Worm (Caenorhabditis elegans): Measurements from ENCODE around the gene cox-6B.
A peak's percentile ranks its signal among the peaks of the same experiment; 100 is the strongest.

cox-6B gene

DNA sequence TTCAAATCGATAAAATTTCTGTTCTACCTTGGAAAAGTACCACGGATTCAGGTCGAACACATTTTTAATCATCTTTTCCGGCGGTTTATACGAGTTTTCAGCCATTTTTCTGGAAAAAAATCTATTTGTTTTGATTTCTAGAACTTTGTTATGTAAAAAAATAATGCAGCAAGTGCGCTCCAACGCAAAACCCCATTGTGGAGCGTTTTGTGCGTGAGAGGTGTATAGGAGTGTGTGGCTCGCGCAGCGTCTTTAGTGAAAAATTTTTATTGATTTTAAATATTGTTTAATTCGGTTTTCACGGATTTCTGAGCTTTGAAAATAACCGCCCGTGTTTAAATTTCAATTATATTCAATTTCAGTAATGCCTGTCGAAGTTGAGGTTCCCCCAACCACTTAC lies 86.4 kb downstream of the cox-6B start, which contains the start of gene Y71H2AM.20:
Gene Y71H2AM.20, minus strand, starts transcription at position 109 of the 400 bp plus-strand sequence.
- no peak for TF ChIP-seq F44E2.7 (GFP tag; IDR thresholded peaks at IDR 0.05)
- TF ChIP-seq R02D3.7 (tag; optimal IDR thresholded peaks at IDR 0.05) = peak; percentile 40
- TF ChIP-seq hlh-11 (tag; optimal IDR thresholded peaks at IDR 0.05) = peak; percentile 91
- peak in 1 of 2 experiments; percentile 97 for TF ChIP-seq unc-62 (GFP tag; optimal IDR thresholded peaks at IDR 0.05 in 1 of 2)
- TF ChIP-seq unc-62 (tag; optimal IDR thresholded peaks at IDR 0.05) = no peak
- peak; percentile 66 for TF ChIP-seq ceh-28 (tag; optimal IDR thresholded peaks at IDR 0.05)
- TF ChIP-seq lin-38 (GFP tag; IDR thresholded peaks at IDR 0.05) = peak; percentile 99
- TF ChIP-seq nhr-6 (tag; optimal IDR thresholded peaks at IDR 0.05) = peak; percentile 98
- peak; percentile 83 for TF ChIP-seq pqm-1 (tag; optimal IDR thresholded peaks at IDR 0.05)
- TF ChIP-seq fkh-10 (GFP tag; optimal IDR thresholded peaks at IDR 0.05) = peak; percentile 97
- TF ChIP-seq set-16 (GFP tag; IDR thresholded peaks at IDR 0.05) = no peak
- TF ChIP-seq zag-1 (tag; optimal IDR thresholded peaks at IDR 0.05) = no peak
- TF ChIP-seq nhr-11 (tag; optimal IDR thresholded peaks at IDR 0.05) = peak; percentile 95
- TF ChIP-seq lsy-2 (tag; optimal IDR thresholded peaks at IDR 0.05) = peak; percentile 95 to 98
- TF ChIP-seq lir-3 (tag; optimal IDR thresholded peaks at IDR 0.05) = no peak
- TF ChIP-seq ctbp-1 (GFP tag; IDR thresholded peaks at IDR 0.05) = peak; percentile 84
- TF ChIP-seq hif-1 (tag; optimal IDR thresholded peaks at IDR 0.05) = peak; percentile 24 to 85
- TF ChIP-seq nhr-42 (GFP tag; IDR thresholded peaks at IDR 0.05) = peak; percentile 85
- peak; percentile 69 for TF ChIP-seq mxl-3 (GFP tag; optimal IDR thresholded peaks at IDR 0.05)
- no peak for TF ChIP-seq ceh-32 (tag; optimal IDR thresholded peaks at IDR 0.05; ENCODE audit: poor library complexity)
- peak; percentile 81 for TF ChIP-seq madf-9 (GFP tag; conservative IDR thresholded peaks at IDR 0.05)
- peak; percentile 94 for TF ChIP-seq nhr-25 (tag; optimal IDR thresholded peaks at IDR 0.05; ENCODE audit: borderline replicate concordance, insufficient read depth)
- peak; percentile 99 for TF ChIP-seq mep-1 (tag; optimal IDR thresholded peaks at IDR 0.05)
- TF ChIP-seq nhr-77 (tag; optimal IDR thresholded peaks at IDR 0.05) = peak; percentile 98
- peak; percentile 97 for TF ChIP-seq mes-2 (tag; optimal IDR thresholded peaks at IDR 0.05; ENCODE audit: poor library complexity, severe bottlenecking)
- peak; percentile 68 for TF ChIP-seq T26A8.4 (GFP tag; IDR thresholded peaks at IDR 0.05)
- TF ChIP-seq nhr-102 (tag; optimal IDR thresholded peaks at IDR 0.05) = peak; percentile 50
- TF ChIP-seq ZK337.2 (GFP tag; IDR thresholded peaks at IDR 0.05) = no peak
- TF ChIP-seq dmd-8 (GFP tag; IDR thresholded peaks at IDR 0.05) = no peak
- TF ChIP-seq aha-1 (tag) = peak; percentile 98
- TF ChIP-seq unc-39 (tag; optimal IDR thresholded peaks at IDR 0.05) = no peak
- TF ChIP-seq spr-1 (tag; optimal IDR thresholded peaks at IDR 0.05) = peak; percentile 91
- peak; percentile 76 for TF ChIP-seq ces-1 (GFP tag; optimal IDR thresholded peaks at IDR 0.05)
- TF ChIP-seq skn-1 (tag; optimal IDR thresholded peaks at IDR 0.05) = no peak
- peak; percentile 44 for TF ChIP-seq snpc-4 (tag; optimal IDR thresholded peaks at IDR 0.05)
- TF ChIP-seq Y105C5A.15 (GFP tag; IDR thresholded peaks at IDR 0.05) = no peak
- TF ChIP-seq sdz-12 (GFP tag; optimal IDR thresholded peaks at IDR 0.05) = no peak
- no peak for TF ChIP-seq ztf-11 (tag; optimal IDR thresholded peaks at IDR 0.05)
- peak; percentile 76 for TF ChIP-seq F49E8.2 (tag; optimal IDR thresholded peaks at IDR 0.05; ENCODE audit: borderline replicate concordance)
- TF ChIP-seq dpl-1 (GFP tag; optimal IDR thresholded peaks at IDR 0.05) = peak; percentile 92
- TF ChIP-seq ama-1 (optimal IDR thresholded peaks at IDR 0.05) = peak; percentile 81
- TF ChIP-seq mdl-1 (tag; optimal IDR thresholded peaks at IDR 0.05) = peak in 1 of 2 experiments; percentile 79
- TF ChIP-seq php-3 (GFP tag; IDR thresholded peaks at IDR 0.05) = peak; percentile 57
- no peak for TF ChIP-seq daf-19 (GFP tag; conservative IDR thresholded peaks at IDR 0.05)
- TF ChIP-seq dve-1 (tag; optimal IDR thresholded peaks at IDR 0.05; ENCODE audit: insufficient read depth) = peak; percentile 99
- TF ChIP-seq F37D6.2 (tag; optimal IDR thresholded peaks at IDR 0.05) = peak; percentile 86
- peak; percentile 83 for TF ChIP-seq zfp-3 (GFP tag; conservative IDR thresholded peaks at IDR 0.05)
- peak; percentile 47; the same call in 1 of the 2 replicates for TF ChIP-seq Y48G9A.11 (GFP tag; IDR thresholded peaks at IDR 0.05)
- TF ChIP-seq lin-15B (tag; optimal IDR thresholded peaks at IDR 0.05) = peak; percentile 94
- peak; percentile 16 for TF ChIP-seq nhr-76 (tag; optimal IDR thresholded peaks at IDR 0.05)
- no peak for TF ChIP-seq egl-43 (GFP tag; IDR thresholded peaks at IDR 0.05)
- no peak for TF ChIP-seq tag-97 (GFP tag; IDR thresholded peaks at IDR 0.05)

All from whole organism, L4 larva.